Fruit fly (Drosophila melanogaster): Measurements from ENCODE around the gene CG42394.

Gene CG42394

dm6 chr3R:10881824-10882559, 32.4 kb downstream of the CG42394 start, which contains the start of gene Tpc1 (continued):
- TF ChIP-seq CG10462 (GFP tag; optimal IDR thresholded peaks at IDR 0.05) (no peak), CG12744 (GFP tag; optimal IDR thresholded peaks at IDR 0.05) (peak; percentile 3), CG34376 (GFP tag; optimal IDR thresholded peaks at IDR 0.05) (peak; percentile 51), Hey (tag; optimal IDR thresholded peaks at IDR 0.05) (no peak), bowl (GFP tag; IDR thresholded peaks at IDR 0.05) (no peak), pita (GFP tag; optimal IDR thresholded peaks at IDR 0.05) (no peak), Xbp1 (GFP tag; optimal IDR thresholded peaks at IDR 0.05) (peak; percentile 57), CG9817 (tag; optimal IDR thresholded peaks at IDR 0.05) (no peak), ci (GFP tag; IDR thresholded peaks at IDR 0.05) (peak; percentile 50; the same call in 1 of the 3 replicates), CG16815 (GFP tag; optimal IDR thresholded peaks at IDR 0.05) (no peak), bbx (GFP tag; IDR thresholded peaks at IDR 0.05; ENCODE audit: partially characterized antibody) (peak; percentile 55), dmrt11E (tag; optimal IDR thresholded peaks at IDR 0.05) (peak; percentile 30), Sox100B (GFP tag; optimal IDR thresholded peaks at IDR 0.05) (no peak), her (GFP tag; optimal IDR thresholded peaks at IDR 0.05) (no peak), CG15073 (GFP tag; optimal IDR thresholded peaks at IDR 0.05) (no peak), GATAe (GFP tag; conservative IDR thresholded peaks at IDR 0.05) (no peak), Neu2 (GFP tag; optimal IDR thresholded peaks at IDR 0.05; ENCODE audit: borderline replicate concordance) (no peak), so (GFP tag; IDR thresholded peaks at IDR 0.05) (no peak), Pdp1 (GFP tag; optimal IDR thresholded peaks at IDR 0.05) (peak in 1 of 2 experiments; percentile 93), CG4730 (GFP tag; IDR thresholded peaks at IDR 0.05) (no peak), Sox102F (GFP tag; optimal IDR thresholded peaks at IDR 0.05) (peak; percentile 35), unpg (GFP tag; optimal IDR thresholded peaks at IDR 0.05) (peak; percentile 19), corto (GFP tag; optimal IDR thresholded peaks at IDR 0.05) (no peak), Adf1 (GFP tag; IDR thresholded peaks at IDR 0.05) (peak; percentile 46; the same call in 1 of the 2 replicates), prd (optimal IDR thresholded peaks at IDR 0.05) (no peak), prd (GFP tag; IDR thresholded peaks at IDR 0.05) (peak; percentile 29; the same call in 1 of the 3 replicates), HLH4C (GFP tag; IDR thresholded peaks at IDR 0.05; ENCODE audit: partially characterized antibody) (peak; percentile 77), mam (GFP tag; optimal IDR thresholded peaks at IDR 0.05) (peak; percentile 55), Dfd (GFP tag; optimal IDR thresholded peaks at IDR 0.05) (no peak), lola (GFP tag; optimal IDR thresholded peaks at IDR 0.05) (peak in 1 of 3 experiments; percentile 29), CG8089 (GFP tag; optimal IDR thresholded peaks at IDR 0.05) (no peak), sim (GFP tag; IDR thresholded peaks at IDR 0.05) (no peak), p53 (GFP tag; optimal IDR thresholded peaks at IDR 0.05) (no peak), Doc2 (GFP tag; IDR thresholded peaks at IDR 0.05) (no peak), lilli (GFP tag; optimal IDR thresholded peaks at IDR 0.05) (peak; percentile 74), CG11398 (GFP tag; optimal IDR thresholded peaks at IDR 0.05) (no peak), CG10654 (GFP tag; optimal IDR thresholded peaks at IDR 0.05) (peak; percentile 7), CG8281 (tag; optimal IDR thresholded peaks at IDR 0.05) (no peak), aop (GFP tag; IDR thresholded peaks at IDR 0.05) (no peak), E2f1 (GFP tag; IDR thresholded peaks at IDR 0.05) (no peak), Opbp (GFP tag; IDR thresholded peaks at IDR 0.05; ENCODE audit: partially characterized antibody) (peak; percentile 69), hth (optimal IDR thresholded peaks at IDR 0.05) (no peak), CG6654 (GFP tag; optimal IDR thresholded peaks at IDR 0.05) (no peak), kay (GFP tag; optimal IDR thresholded peaks at IDR 0.05) (no peak), BEAF-32 (GFP tag; optimal IDR thresholded peaks at IDR 0.05) (peak; percentile 95), CG5953 (GFP tag; IDR thresholded peaks at IDR 0.05) (no peak), CoRest (tag; optimal IDR thresholded peaks at IDR 0.05) (peak; percentile 62), CG17385 (GFP tag; optimal IDR thresholded peaks at IDR 0.05) (peak; percentile 13), CG14014 (GFP tag; IDR thresholded peaks at IDR 0.05) (no peak; the same call in 1 of the 2 replicates), zen (tag; optimal IDR thresholded peaks at IDR 0.05) (peak; percentile 48)

Measured in whole organism, embryonic.